Fruit fly (Drosophila melanogaster) whole organism, embryonic: Measurements from ENCODE around the gene Dbp21E2.
A peak's percentile ranks its signal among the peaks of the same experiment; 100 is the strongest.

Experiments
- BtbVII ChIP-seq: fragments of 200-800 bp; sonication (Bioruptor generic); optimal IDR thresholded peaks from 3 replicates; lab custom pipeline; 2017; ENCODE audit warnings: missing biosample characterization, mild to moderate bottlenecking, missing genetic modification characterization
- Bteb2 ChIP-seq: fragments of 200-800 bp; sonication (Bioruptor generic); optimal IDR thresholded peaks from 2 replicates; lab custom pipeline; 2016; ENCODE audit warnings: missing biosample characterization, missing genetic modification characterization
- CG10267 ChIP-seq: fragments of 200-800 bp; sonication (Bioruptor generic); optimal IDR thresholded peaks from 2 replicates; lab custom pipeline; 2018; ENCODE audit warnings: missing biosample characterization, mild to moderate bottlenecking, missing genetic modification characterization, moderate library complexity
- CG12155 ChIP-seq: fragments of 200-800 bp; sonication (Bioruptor generic); optimal IDR thresholded peaks from 3 replicates; lab custom pipeline; 2016; ENCODE audit warnings: missing biosample characterization, missing genetic modification characterization
- CG12299 ChIP-seq: fragments of 200-800 bp; sonication (Bioruptor generic); optimal IDR thresholded peaks from 2 replicates; lab custom pipeline; 2018; ENCODE audit warnings: missing biosample characterization, mild to moderate bottlenecking, missing genetic modification characterization
- CG12942 ChIP-seq: fragments of 200-800 bp; sonication (Bioruptor generic); optimal IDR thresholded peaks from 3 replicates; lab custom pipeline; 2016; ENCODE audit warnings: missing biosample characterization, missing genetic modification characterization
- CG14014 ChIP-seq: fragments of 200-800 bp; sonication (Bioruptor generic); IDR thresholded peaks from 2 replicates; pipeline ENCODE4 v1.3.6; 2022; ENCODE audit warnings: missing biosample characterization, missing genetic modification characterization
- CG14441 ChIP-seq: fragments of 200-800 bp; sonication (Bioruptor generic); IDR thresholded peaks from 2 replicates; pipeline ENCODE4 v1.3.6; 2022; ENCODE audit warnings: missing biosample characterization, missing genetic modification characterization
- CG14860 ChIP-seq: fragments of 200-800 bp; sonication (Bioruptor generic); IDR thresholded peaks from 3 replicates; pipeline ENCODE4 v1.3.6; 2022; ENCODE audit warnings: missing biosample characterization, missing genetic modification characterization; ENCODE audit not compliant: partially characterized antibody
- CG1647 ChIP-seq: fragments of 200-800 bp; sonication (Bioruptor generic); optimal IDR thresholded peaks from 3 replicates; lab custom pipeline; 2016; ENCODE audit warnings: missing biosample characterization, missing genetic modification characterization
- CG2875 ChIP-seq: fragments of 200-800 bp; sonication (Bioruptor generic); optimal IDR thresholded peaks from 2 replicates; lab custom pipeline; 2017; ENCODE audit warnings: missing biosample characterization, mild to moderate bottlenecking, missing genetic modification characterization, missing genetic modification reagents
- CG30431 ChIP-seq: fragments of 200-800 bp; sonication (Bioruptor generic); optimal IDR thresholded peaks from 2 replicates; lab custom pipeline; 2017; ENCODE audit warnings: missing biosample characterization, missing genetic modification characterization
- CG4820 ChIP-seq: fragments of 200-800 bp; sonication (Bioruptor generic); optimal IDR thresholded peaks from 3 replicates; lab custom pipeline; 2016; ENCODE audit warnings: missing biosample characterization, missing genetic modification characterization
- CG5953 ChIP-seq: fragments of 200-800 bp; sonication (Bioruptor generic); IDR thresholded peaks from 2 replicates; pipeline ENCODE4 v1.3.6; 2022; ENCODE audit warnings: missing biosample characterization, missing genetic modification characterization
- CG6272 ChIP-seq: fragments of 200-800 bp; sonication (Bioruptor generic); IDR thresholded peaks from 2 replicates; pipeline ENCODE4 v1.3.6; 2022; ENCODE audit warnings: missing biosample characterization, missing genetic modification characterization
- CG9609 ChIP-seq: fragments of 200-800 bp; sonication (Bioruptor generic); optimal IDR thresholded peaks from 3 replicates; lab custom pipeline; 2016; ENCODE audit warnings: missing biosample characterization, missing genetic modification characterization
- CG9727 ChIP-seq: fragments of 200-800 bp; sonication (Bioruptor generic); optimal IDR thresholded peaks from 3 replicates; lab custom pipeline; 2017; ENCODE audit warnings: missing biosample characterization, mild to moderate bottlenecking, missing genetic modification characterization
- Dfd ChIP-seq, 2 experiments: fragments of >200 bp; optimal IDR thresholded peaks; 2 replicates each; lab custom pipeline; 2017; ENCODE audit warnings: missing biosample characterization in 2 of 2, missing genetic modification characterization in 2 of 2
- E2f2 ChIP-seq: fragments of 200-800 bp; sonication (Bioruptor generic); IDR thresholded peaks from 2 replicates; pipeline ENCODE4 v1.3.6; 2022; ENCODE audit warnings: missing biosample characterization, missing genetic modification characterization
- Hr3 ChIP-seq: fragments of 200-800 bp; sonication (Bioruptor generic); optimal IDR thresholded peaks from 3 replicates; lab custom pipeline; 2016; ENCODE audit warnings: missing biosample characterization, missing genetic modification characterization
- Hsf ChIP-seq: fragments of 200-800 bp; sonication (Bioruptor generic); optimal IDR thresholded peaks from 3 replicates; lab custom pipeline; 2016; ENCODE audit warnings: missing biosample characterization, missing genetic modification characterization
- Lhr ChIP-seq: fragments of 200-800 bp; sonication (Bioruptor generic); optimal IDR thresholded peaks from 3 replicates; lab custom pipeline; 2017; ENCODE audit warnings: mild to moderate bottlenecking, missing biosample characterization, missing genetic modification reagents, missing genetic modification characterization
- Mad ChIP-seq: fragments of 200-800 bp; sonication (Bioruptor generic); optimal IDR thresholded peaks from 2 replicates; lab custom pipeline; 2016; ENCODE audit warnings: missing biosample characterization, missing genetic modification characterization
- Poxn ChIP-seq: fragments of 200-800 bp; sonication (Bioruptor generic); IDR thresholded peaks from 2 replicates; pipeline ENCODE4 v1.3.6; 2022; ENCODE audit warnings: missing biosample characterization, missing genetic modification characterization
- Xrp1 ChIP-seq: fragments of 200-800 bp; sonication (Bioruptor generic); IDR thresholded peaks from 2 replicates; pipeline ENCODE4 v1.3.6; 2022; ENCODE audit warnings: missing biosample characterization, missing genetic modification characterization
- danr ChIP-seq: fragments of 200-800 bp; sonication (Bioruptor generic); IDR thresholded peaks from 2 replicates; pipeline ENCODE4 v1.3.6; 2022; ENCODE audit warnings: missing biosample characterization, missing genetic modification characterization
- disco-r ChIP-seq: fragments of 200-800 bp; sonication (Bioruptor generic); optimal IDR thresholded peaks from 2 replicates; lab custom pipeline; 2016; ENCODE audit warnings: missing biosample characterization, missing genetic modification characterization
- emc ChIP-seq: fragments of 200-800 bp; sonication (Bioruptor generic); optimal IDR thresholded peaks from 2 replicates; lab custom pipeline; 2016; ENCODE audit warnings: missing biosample characterization, missing genetic modification characterization
- en ChIP-seq: fragments of 200-800 bp; sonication (Bioruptor generic); optimal IDR thresholded peaks from 2 replicates; lab custom pipeline; 2016; ENCODE audit warnings: missing biosample characterization, missing genetic modification characterization
- gce ChIP-seq: fragments of 200-800 bp; sonication (Bioruptor generic); IDR thresholded peaks from 3 replicates; pipeline ENCODE4 v1.3.6; 2022; ENCODE audit warnings: missing biosample characterization, missing genetic modification characterization
- gcm ChIP-seq: fragments of 200-800 bp; sonication (Bioruptor generic); optimal IDR thresholded peaks from 2 replicates; lab custom pipeline; 2019; ENCODE audit warnings: missing biosample characterization, mild to moderate bottlenecking, missing genetic modification characterization, moderate library complexity
- gfzf ChIP-seq: fragments of 200-800 bp; sonication (Bioruptor generic); optimal IDR thresholded peaks from 2 replicates; lab custom pipeline; 2016; ENCODE audit warnings: missing biosample characterization, mild to moderate bottlenecking, missing genetic modification characterization, moderate library complexity
- hb ChIP-seq: fragments of 200-800 bp; sonication (Bioruptor generic); IDR thresholded peaks from 3 replicates; pipeline ENCODE4 v1.3.6; 2022; ENCODE audit warnings: missing biosample characterization, missing genetic modification characterization; ENCODE audit not compliant: partially characterized antibody
- jigr1 ChIP-seq: fragments of 200-800 bp; sonication (Bioruptor generic); IDR thresholded peaks from 3 replicates; pipeline ENCODE4 v1.3.6; 2022; ENCODE audit warnings: missing biosample characterization, missing genetic modification characterization
- jumu ChIP-seq: fragments of 200-800 bp; sonication (Bioruptor generic); optimal IDR thresholded peaks from 3 replicates; lab custom pipeline; 2016; ENCODE audit warnings: missing biosample characterization, missing genetic modification characterization
- lmd ChIP-seq: fragments of 200-800 bp; sonication (Bioruptor generic); IDR thresholded peaks from 2 replicates; pipeline ENCODE4 v1.3.6; 2022; ENCODE audit warnings: missing biosample characterization, missing genetic modification characterization
- lola ChIP-seq, 3 experiments: fragments of >200 bp in 2 of 3; fragments of 200-800 bp in 1 of 3; sonication (Bioruptor generic) in 1 of 3; optimal IDR thresholded peaks; 2 replicates each; lab custom pipeline; 2017 to 2019; ENCODE audit warnings: missing biosample characterization in 3 of 3, missing genetic modification characterization in 3 of 3, mild to moderate bottlenecking in 1 of 3, moderate library complexity in 1 of 3
- lov ChIP-seq, 2 experiments: fragments of 200-800 bp in 1 of 2; fragments of >200 bp in 1 of 2; sonication (Bioruptor generic) in 1 of 2; IDR thresholded peaks in 1 of 2; optimal IDR thresholded peaks in 1 of 2; 2 replicates in 1 of 2; 3 replicates in 1 of 2; pipeline versions ENCODE4 v1.3.6 to Lab custom; 2017 to 2022; ENCODE audit warnings: missing biosample characterization in 1 of 2, missing genetic modification characterization in 1 of 2
- nau ChIP-seq: fragments of 200-800 bp; sonication (Bioruptor generic); optimal IDR thresholded peaks from 3 replicates; lab custom pipeline; 2017; ENCODE audit warnings: missing biosample characterization, mild to moderate bottlenecking, missing genetic modification characterization, missing genetic modification reagents
- nerfin-1 ChIP-seq: fragments of 200-800 bp; sonication (Bioruptor generic); optimal IDR thresholded peaks from 3 replicates; lab custom pipeline; 2019; ENCODE audit warnings: missing biosample characterization, mild to moderate bottlenecking, missing genetic modification characterization, moderate library complexity
- nmo ChIP-seq: fragments of 200-800 bp; sonication (Bioruptor generic); optimal IDR thresholded peaks from 2 replicates; lab custom pipeline; 2018; ENCODE audit warnings: missing biosample characterization, mild to moderate bottlenecking, missing genetic modification characterization, moderate library complexity
- org-1 ChIP-seq: fragments of 200-800 bp; sonication (Bioruptor generic); optimal IDR thresholded peaks from 2 replicates; lab custom pipeline; 2017; ENCODE audit warnings: missing biosample characterization, missing genetic modification characterization
- pita ChIP-seq: fragments of 200-800 bp; sonication (Bioruptor generic); optimal IDR thresholded peaks from 2 replicates; lab custom pipeline; 2017; ENCODE audit warnings: missing biosample characterization, mild to moderate bottlenecking, missing genetic modification characterization
- psq ChIP-seq: fragments of 200-800 bp; sonication (Bioruptor generic); optimal IDR thresholded peaks from 2 replicates; lab custom pipeline; 2017; ENCODE audit warnings: missing biosample characterization, missing genetic modification characterization
- repo ChIP-seq: fragments of 200-800 bp; sonication (Bioruptor generic); optimal IDR thresholded peaks from 2 replicates; lab custom pipeline; 2016; ENCODE audit warnings: missing biosample characterization, missing genetic modification characterization
- schlank ChIP-seq: fragments of 200-800 bp; sonication (Bioruptor generic); optimal IDR thresholded peaks from 2 replicates; lab custom pipeline; 2018; ENCODE audit warnings: missing biosample characterization, mild to moderate bottlenecking, missing genetic modification characterization
- ttk ChIP-seq: fragments of 200-800 bp; sonication (Bioruptor generic); IDR thresholded peaks from 2 replicates; pipeline ENCODE4 v2.1.2; 2022; ENCODE audit warnings: missing biosample characterization, missing genetic modification characterization
- wek ChIP-seq: fragments of 200-800 bp; sonication (Bioruptor generic); optimal IDR thresholded peaks from 3 replicates; lab custom pipeline; 2018; ENCODE audit warnings: missing biosample characterization, mild to moderate bottlenecking, missing genetic modification characterization, moderate library complexity
- wor ChIP-seq: fragments of 200-800 bp; sonication (Bioruptor generic); IDR thresholded peaks from 2 replicates; pipeline ENCODE4 v1.3.6; 2022; ENCODE audit warnings: missing biosample characterization, missing genetic modification characterization

Dbp21E2 gene

DNA sequence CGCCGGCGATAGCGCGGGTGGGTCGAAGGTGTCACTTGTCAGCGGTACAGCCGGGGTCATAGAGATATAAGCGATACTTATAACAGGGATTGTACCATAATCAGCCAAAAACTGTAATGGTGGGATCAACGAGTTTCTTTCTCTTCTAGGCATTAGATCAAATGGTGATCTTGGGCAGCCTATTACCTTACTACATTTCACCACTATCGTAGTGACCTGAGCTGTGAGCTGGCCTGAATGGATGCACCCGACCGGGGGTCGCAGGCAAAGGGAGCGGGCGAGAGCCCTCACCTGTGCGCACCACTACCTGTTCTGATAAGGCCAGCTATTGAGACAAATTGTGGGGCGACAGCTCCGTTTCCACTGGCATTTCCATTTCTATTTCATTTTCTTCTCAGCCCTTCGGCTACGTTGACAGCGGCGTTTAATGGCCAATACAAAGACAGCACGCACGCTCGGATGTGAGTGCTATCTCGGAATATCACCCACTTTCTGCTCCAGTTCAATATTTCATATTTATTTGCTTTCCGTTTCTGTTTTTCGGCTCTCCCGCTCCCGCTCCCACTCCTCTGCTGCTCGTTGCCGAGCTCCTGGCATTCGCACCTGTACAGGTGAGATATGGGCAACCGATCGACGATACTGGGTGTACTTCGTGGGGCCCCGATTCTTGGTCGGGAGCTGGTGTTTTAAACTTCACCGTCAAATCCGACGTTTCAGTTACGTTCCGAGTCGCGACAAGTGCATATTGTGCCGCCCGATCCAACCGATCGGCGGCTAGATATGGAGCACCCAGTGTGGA is 45.5 kb downstream of the Dbp21E2 start (continued):
- no peak for TF ChIP-seq lov (optimal IDR thresholded peaks at IDR 0.05; lab: Kevin White, UChicago)
- peak; percentile 81 for TF ChIP-seq lov (GFP tag; IDR thresholded peaks at IDR 0.05; lab: Robert Waterston, UW)
- TF ChIP-seq CG2875 (GFP tag; lab: Kevin White, UChicago), result peak; percentile 83
- no peak for TF ChIP-seq Dfd (GFP tag; optimal IDR thresholded peaks at IDR 0.05; lab: Kevin White, UChicago)
- TF ChIP-seq ttk, result peak; percentile 87
- peak; percentile 38 for TF ChIP-seq CG12299
- peak; percentile 5 for TF ChIP-seq disco-r
- TF ChIP-seq psq (GFP tag; lab: Kevin White, UChicago), result no peak
- peak; percentile 36 for TF ChIP-seq Mad (GFP tag; lab: Kevin White, UChicago)
- TF ChIP-seq CG12942 (GFP tag; lab: Kevin White, UChicago), result peak; percentile 47
- peak; percentile 73 for TF ChIP-seq CG5953 (GFP tag; lab: Robert Waterston, UW)
- TF ChIP-seq org-1, result peak; percentile 81
- peak; percentile 76 for TF ChIP-seq CG14014 (GFP tag; lab: Robert Waterston, UW)
- no peak for TF ChIP-seq gfzf
- no peak for TF ChIP-seq Poxn (GFP tag; lab: Robert Waterston, UW)
- peak; percentile 93 for TF ChIP-seq Xrp1 (GFP tag; lab: Robert Waterston, UW)
- TF ChIP-seq CG14860 (GFP tag; lab: Robert Waterston, UW), result no peak
- peak; percentile 61 for TF ChIP-seq Hr3 (GFP tag; lab: Kevin White, UChicago)
- peak; percentile 78 for TF ChIP-seq CG4820
- TF ChIP-seq CG6272, result peak; percentile 78
- peak; percentile 30 for TF ChIP-seq wek
- peak; percentile 10 for TF ChIP-seq BtbVII
- peak; percentile 78; the same call in 1 of the 2 replicates for TF ChIP-seq danr (GFP tag; lab: Robert Waterston, UW)
- peak; percentile 87 for TF ChIP-seq lmd (GFP tag; lab: Robert Waterston, UW)
- peak; percentile 73 for TF ChIP-seq nau (GFP tag; lab: Kevin White, UChicago)
- TF ChIP-seq nerfin-1, result peak; percentile 66
- peak; percentile 65 for TF ChIP-seq CG10267 (tag; lab: Kevin White, UChicago)
- peak; percentile 29 for TF ChIP-seq emc (GFP tag; lab: Kevin White, UChicago)
- peak; percentile 78 for TF ChIP-seq jumu
- peak; percentile 83 for TF ChIP-seq wor
- peak; percentile 45 for TF ChIP-seq CG1647 (GFP tag; lab: Kevin White, UChicago)
- TF ChIP-seq repo (GFP tag; lab: Kevin White, UChicago), result peak; percentile 45
- peak; percentile 79; the same call in 1 of the 3 replicates for TF ChIP-seq gce
- TF ChIP-seq Hsf (GFP tag; lab: Kevin White, UChicago), result peak; percentile 75
- peak; percentile 83 for TF ChIP-seq nmo
- peak; percentile 81; the same call in 2 of the 3 replicates for TF ChIP-seq jigr1 (GFP tag; lab: Robert Waterston, UW)
- TF ChIP-seq E2f2 (GFP tag; lab: Robert Waterston, UW), result peak; percentile 41; the same call in 1 of the 2 replicates
- peak; percentile 81 for TF ChIP-seq CG30431 (GFP tag; lab: Kevin White, UChicago)
- peak; percentile 23 for TF ChIP-seq Lhr (GFP tag; lab: Kevin White, UChicago)
- TF ChIP-seq Bteb2 (GFP tag; lab: Kevin White, UChicago), result no peak
- TF ChIP-seq en (GFP tag; lab: Kevin White, UChicago), result no peak
- TF ChIP-seq pita, result no peak
- peak; percentile 63 for TF ChIP-seq CG9609
- TF ChIP-seq CG14441 (GFP tag; lab: Robert Waterston, UW), result peak; percentile 80
- TF ChIP-seq CG9727 (GFP tag; lab: Kevin White, UChicago), result peak; percentile 66
- TF ChIP-seq lola (GFP tag; optimal IDR thresholded peaks at IDR 0.05; lab: Kevin White, UChicago), result peak in 1 of 3 experiments; percentile 75
- TF ChIP-seq schlank (tag; lab: Kevin White, UChicago), result no peak
- peak; percentile 61 for TF ChIP-seq CG12155
- TF ChIP-seq gcm (GFP tag; lab: Kevin White, UChicago), result peak; percentile 78
- TF ChIP-seq hb (GFP tag; lab: Robert Waterston, UW), result no peak
